Fruit fly (Drosophila melanogaster) ovary, adult (tissue): ENCODE data around the gene GluClalpha.

Source experiments
- CG17801 ChIP-seq: fragments of 200-800 bp; optimal IDR thresholded peaks from 2 replicates; lab custom pipeline; 2019; ENCODE audit warnings: missing biosample characterization, mild to moderate bottlenecking, missing genetic modification characterization, moderate library complexity; ENCODE audit not compliant: partially characterized antibody

Gene GluClalpha

dm6 chr3R:19789942-19790774 lies 59.6 kb downstream of the GluClalpha start:
- TF ChIP-seq CG17801 (GFP tag; lab: Kevin White, UChicago) = no peak

DNA sequence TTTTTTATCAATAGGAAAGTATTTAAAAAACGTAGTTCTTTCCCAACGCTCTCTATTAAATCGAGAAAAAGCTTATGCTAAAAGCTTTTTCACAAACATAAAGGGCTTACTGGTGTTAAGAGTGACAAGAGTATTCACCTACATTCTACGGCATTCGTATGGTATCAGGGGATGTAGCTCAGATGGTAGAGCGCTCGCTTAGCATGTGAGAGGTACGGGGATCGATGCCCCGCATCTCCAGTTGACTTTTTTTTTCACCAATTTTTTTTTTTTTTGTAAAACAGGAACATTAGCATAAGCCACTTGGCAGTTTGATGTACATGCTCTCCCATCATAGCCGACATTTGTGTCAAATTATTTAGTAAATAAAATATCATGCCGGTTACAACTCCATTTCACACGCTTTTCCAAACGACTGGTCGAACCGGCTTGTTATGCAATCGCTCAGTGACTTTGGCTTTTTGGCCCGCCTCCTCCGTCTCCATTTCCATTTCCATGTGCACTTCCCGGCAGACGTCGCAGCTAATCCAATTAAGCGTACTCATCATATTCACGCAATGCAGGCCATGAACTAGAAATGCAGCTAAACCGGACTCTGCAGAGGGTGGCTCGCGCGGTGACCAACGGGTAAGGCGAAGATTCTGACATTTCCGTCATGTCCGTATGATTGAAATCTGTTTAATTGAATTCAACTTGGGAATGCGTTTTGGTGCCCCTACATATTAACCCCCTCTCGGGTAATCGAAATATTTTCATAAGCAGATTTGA lies 60.5 kb downstream of the GluClalpha start:
- TF ChIP-seq CG17801 (GFP tag; lab: Kevin White, UChicago) = no peak

DNA sequence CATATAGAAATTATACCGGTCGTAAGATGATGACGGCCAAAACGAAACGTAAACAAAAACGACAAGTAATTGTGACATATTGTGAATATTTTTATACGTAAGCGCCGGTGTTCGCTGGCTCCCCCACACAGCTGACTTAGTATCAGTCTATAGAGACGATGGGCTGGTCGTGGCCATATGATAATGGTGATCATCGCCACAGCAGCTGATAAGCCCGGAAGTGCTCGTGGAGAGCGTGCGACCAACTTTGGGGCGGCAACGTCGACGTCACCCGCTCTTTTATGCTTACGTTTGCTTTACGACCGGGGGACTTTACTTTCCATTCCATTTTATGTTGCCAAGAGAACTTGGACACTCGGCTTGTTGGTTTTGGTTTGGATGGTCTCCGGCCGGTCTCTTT lies 62.2 kb downstream of the GluClalpha start:
- TF ChIP-seq CG17801 (GFP tag; lab: Kevin White, UChicago) = no peak

DNA sequence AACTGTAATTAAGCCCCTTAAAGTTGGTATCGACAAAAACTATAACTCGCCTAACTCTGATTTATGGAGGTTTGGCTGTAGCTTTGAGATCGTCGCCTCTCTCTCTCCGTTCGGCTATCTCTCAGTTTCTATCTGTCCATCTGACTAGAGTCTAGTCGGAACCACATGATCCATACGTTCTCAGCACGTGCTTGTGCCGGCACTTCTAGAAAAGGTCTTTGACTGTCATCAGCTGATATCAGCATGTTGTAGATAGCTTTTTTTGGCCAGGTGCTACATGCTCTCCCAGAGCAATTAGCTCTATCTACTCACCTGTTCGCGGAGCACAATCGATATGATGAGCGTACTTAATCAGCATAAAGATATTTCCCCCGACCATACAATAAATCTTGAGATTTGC lies 63.1 kb downstream of the GluClalpha start:
- no peak for TF ChIP-seq CG17801 (GFP tag; lab: Kevin White, UChicago)

- TF ChIP-seq CG17801 (GFP tag; lab: Kevin White, UChicago) = no peak
Observed at dm6 chr3R:19795332-19795731, 64.8 kb downstream of the GluClalpha start.

- TF ChIP-seq CG17801 (GFP tag; lab: Kevin White, UChicago) = no peak
Observed at dm6 chr3R:19796835-19797234, 66.3 kb downstream of the GluClalpha start.

DNA sequence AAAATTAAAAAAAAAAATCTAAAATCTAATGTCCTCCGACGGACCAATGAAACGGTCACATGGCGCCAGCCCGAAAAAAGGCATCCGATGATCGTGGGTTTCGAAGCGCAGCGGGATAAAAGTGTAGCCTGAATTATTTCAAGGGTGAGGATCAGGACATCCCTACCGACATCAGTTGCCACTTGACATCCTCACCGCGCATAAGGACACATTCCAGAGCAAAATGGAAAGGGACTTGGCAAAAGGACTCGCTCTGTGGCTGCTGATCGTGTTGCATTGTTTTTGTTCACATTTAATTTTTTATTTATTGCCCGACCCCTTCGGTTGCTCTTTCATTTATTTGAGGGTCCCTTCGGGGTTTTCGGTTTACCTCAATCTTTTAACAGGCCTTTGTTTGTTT lies 69.1 kb downstream of the GluClalpha start:
- no peak for TF ChIP-seq CG17801 (GFP tag; lab: Kevin White, UChicago)

DNA sequence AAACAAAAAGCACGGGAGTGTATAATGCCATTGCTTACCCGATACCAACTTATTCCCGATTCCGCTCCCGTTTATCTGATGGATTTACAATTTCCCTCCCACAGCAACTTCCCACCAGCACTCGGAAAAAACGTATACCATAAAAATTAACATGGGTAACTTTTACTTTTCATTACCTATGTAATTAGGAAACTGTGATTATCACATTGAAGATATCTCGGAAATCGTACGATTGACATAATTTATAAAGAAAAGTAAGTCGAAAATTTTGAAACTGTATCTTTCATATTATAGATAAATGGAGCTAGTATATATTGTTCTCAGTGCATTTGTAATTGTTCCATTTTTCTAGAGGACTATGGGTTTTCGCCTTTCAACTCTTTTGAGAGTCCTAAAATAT lies 71.2 kb downstream of the GluClalpha start:
- TF ChIP-seq CG17801 (GFP tag; lab: Kevin White, UChicago) = no peak

DNA sequence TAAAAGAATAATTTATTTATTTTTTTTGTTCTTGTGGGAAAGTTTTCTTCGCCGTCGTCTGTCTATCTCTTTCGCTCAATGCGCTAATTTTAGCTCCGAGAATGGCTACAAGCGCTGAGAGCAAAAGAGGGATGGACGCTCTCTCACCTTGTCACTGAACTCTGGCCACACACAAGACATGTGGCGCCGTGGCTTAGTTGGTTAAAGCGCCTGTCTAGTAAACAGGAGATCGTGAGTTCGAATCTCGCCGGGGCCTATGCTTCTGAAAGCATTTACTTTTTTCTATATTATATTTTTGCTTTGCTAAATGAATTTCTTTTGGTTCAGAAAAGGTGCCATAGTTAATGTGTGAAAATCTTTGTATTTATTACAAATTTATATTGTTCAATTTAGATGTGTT lies 72.0 kb downstream of the GluClalpha start:
- no peak for TF ChIP-seq CG17801 (GFP tag; lab: Kevin White, UChicago)

- TF ChIP-seq CG17801 (GFP tag; lab: Kevin White, UChicago) = no peak
Observed at dm6 chr3R:19803539-19803938, 73.0 kb downstream of the GluClalpha start.

DNA sequence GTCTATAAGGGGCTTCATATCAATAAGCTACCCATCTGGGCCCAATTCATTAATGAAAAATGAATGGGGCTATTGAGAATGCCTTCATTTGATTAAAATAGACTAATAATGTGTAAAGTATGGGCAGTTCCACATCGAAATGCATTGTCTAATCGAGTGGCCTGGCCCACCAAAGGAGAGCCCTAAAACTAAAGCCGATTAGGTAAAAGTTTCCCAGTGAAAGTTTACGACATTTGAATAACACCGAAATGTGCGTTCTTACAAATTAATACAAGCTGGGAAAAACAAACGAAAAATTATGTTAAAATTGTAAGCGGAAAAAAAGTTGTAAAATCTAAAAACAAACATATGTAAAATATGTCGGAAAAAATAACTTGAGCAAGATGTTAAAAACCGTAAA lies 74.4 kb downstream of the GluClalpha start:
- no peak for TF ChIP-seq CG17801 (GFP tag; lab: Kevin White, UChicago)

- no peak for TF ChIP-seq CG17801 (GFP tag; lab: Kevin White, UChicago)
Observed at dm6 chr3R:19807148-19807547, 76.6 kb downstream of the GluClalpha start.

DNA sequence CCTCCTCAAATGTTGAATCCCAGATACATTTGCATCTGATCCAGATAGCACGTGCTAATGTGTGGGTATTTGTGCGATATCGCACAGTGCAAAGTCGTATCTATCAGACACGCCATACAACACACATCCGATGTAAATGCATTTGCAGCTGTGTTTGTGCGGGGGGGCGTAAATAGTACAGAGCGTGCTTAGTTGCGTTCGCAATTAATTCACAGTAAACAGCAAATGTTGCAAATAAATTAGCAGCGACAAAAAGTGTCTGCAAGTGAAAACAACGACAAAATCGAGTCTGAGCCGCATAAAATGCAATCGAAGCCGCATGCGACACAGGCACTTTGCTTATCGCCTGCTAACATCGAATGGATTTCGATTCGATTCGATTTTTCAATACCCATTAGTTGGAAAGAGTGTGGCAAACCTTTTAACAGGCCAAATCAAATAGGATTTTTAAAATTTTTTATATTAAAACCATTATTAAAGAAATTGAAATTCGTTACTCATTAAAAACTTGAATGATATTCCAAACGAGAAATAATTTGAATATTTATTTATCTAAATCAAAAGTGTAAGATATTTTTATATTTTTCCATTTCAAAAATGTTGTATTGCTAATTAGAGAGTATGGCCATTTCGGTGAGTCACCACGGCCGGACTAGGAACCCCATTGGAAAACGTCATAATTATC lies 77.4 kb downstream of the GluClalpha start:
- no peak for TF ChIP-seq CG17801 (GFP tag; lab: Kevin White, UChicago)

dm6 chr3R:19808430-19808756 lies 77.9 kb downstream of the GluClalpha start:
- no peak for TF ChIP-seq CG17801 (GFP tag; lab: Kevin White, UChicago)

DNA sequence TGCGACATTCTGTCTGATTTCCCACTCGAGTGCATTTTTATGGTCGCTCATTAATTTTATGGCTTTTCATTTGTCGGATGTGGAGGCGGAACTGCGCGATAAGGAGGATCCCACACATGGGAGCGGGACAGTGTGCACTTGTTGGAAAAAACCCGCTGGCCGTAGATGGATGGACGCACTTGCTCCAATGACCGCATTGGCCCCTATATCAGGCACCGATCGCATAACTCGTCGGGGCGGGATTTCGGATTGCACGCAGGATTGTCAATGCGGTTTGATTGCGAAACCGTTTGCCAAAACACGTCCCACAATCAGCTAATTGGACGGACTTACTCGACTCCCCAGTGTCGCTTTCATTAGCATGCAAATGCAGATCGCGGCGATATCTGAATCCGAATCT lies 81.0 kb downstream of the GluClalpha start:
- no peak for TF ChIP-seq CG17801 (GFP tag; lab: Kevin White, UChicago)
